Fruit fly (Drosophila melanogaster) whole organism, adult: ENCODE results near the gene CG3610.
A peak's percentile ranks its signal among the peaks of the same experiment; 100 is the strongest.

Experiments used
- CG11617 ChIP-seq: fragments of 200-800 bp; sonication (Bioruptor generic); optimal IDR thresholded peaks from 2 replicates; lab custom pipeline; 2017; ENCODE audit warnings: mild to moderate bottlenecking, missing biosample characterization, missing genetic modification reagents, missing genetic modification characterization
- CG14711 ChIP-seq: fragments of 200-800 bp; sonication (Bioruptor generic); optimal IDR thresholded peaks from 2 replicates; lab custom pipeline; 2018; ENCODE audit warnings: missing biosample characterization, mild to moderate bottlenecking, missing genetic modification characterization, moderate library complexity
- CG1620 ChIP-seq: fragments of 200-800 bp; sonication (Bioruptor generic); optimal IDR thresholded peaks from 2 replicates; lab custom pipeline; 2016; ENCODE audit warnings: missing biosample characterization, missing genetic modification characterization
- CG33017 ChIP-seq: fragments of 200-800 bp; sonication (Bioruptor generic); optimal IDR thresholded peaks from 2 replicates; lab custom pipeline; 2018; ENCODE audit warnings: missing biosample characterization, mild to moderate bottlenecking, missing genetic modification characterization, moderate library complexity
- CG5204 ChIP-seq: fragments of 200-800 bp; sonication (Bioruptor generic); optimal IDR thresholded peaks from 2 replicates; lab custom pipeline; 2016; ENCODE audit warnings: missing biosample characterization, missing genetic modification characterization
- Mnt ChIP-seq: fragments of 200-800 bp; sonication (Bioruptor generic); optimal IDR thresholded peaks from 2 replicates; lab custom pipeline; 2016; ENCODE audit warnings: missing biosample characterization, mild to moderate bottlenecking, missing genetic modification characterization
- bab1 ChIP-seq: fragments of 200-800 bp; sonication (Bioruptor generic); optimal IDR thresholded peaks from 3 replicates; lab custom pipeline; 2019; ENCODE audit warnings: missing biosample characterization, mild to moderate bottlenecking, missing genetic modification characterization, moderate library complexity
- pad ChIP-seq: fragments of 200-800 bp; sonication (Bioruptor generic); optimal IDR thresholded peaks from 3 replicates; lab custom pipeline; 2017; ENCODE audit warnings: missing biosample characterization, missing genetic modification characterization, mild to moderate bottlenecking, moderate library complexity, missing genetic modification reagents
- tj ChIP-seq: fragments of 200-800 bp; sonication (Bioruptor generic); optimal IDR thresholded peaks from 3 replicates; lab custom pipeline; 2017; ENCODE audit warnings: missing biosample characterization, mild to moderate bottlenecking, missing genetic modification characterization, moderate library complexity

- TF ChIP-seq CG5204 (GFP tag; lab: Kevin White, UChicago) (no peak), tj (GFP tag; lab: Kevin White, UChicago) (no peak), Mnt (GFP tag; lab: Kevin White, UChicago) (peak; percentile 45), CG11617 (no peak), CG14711 (tag; lab: Kevin White, UChicago) (no peak), bab1 (GFP tag; lab: Kevin White, UChicago) (no peak), CG1620 (no peak), pad (GFP tag; lab: Kevin White, UChicago) (no peak), CG33017 (peak; percentile 12)
Measured at dm6 chr3R:14801407-14801806, 43.4 kb upstream of the CG3610 start, which contains the start of gene CG14857.
